Fruit fly (Drosophila melanogaster) whole organism: ENCODE measurements around the gene amrt.

ENCODE experiments used
- CG8478 ChIP-seq: fragments of >200 bp; optimal IDR thresholded peaks from 2 replicates; lab custom pipeline; 2018; ENCODE audit warnings: inconsistent platforms
- Dll ChIP-seq: fragments of >200 bp; optimal IDR thresholded peaks from 2 replicates; lab custom pipeline; 2017
- EcR ChIP-seq, 2 experiments: fragments of >200 bp; optimal IDR thresholded peaks; 2 replicates each; lab custom pipeline; 2017; ENCODE audit warnings: missing biosample characterization in 2 of 2, missing genetic modification characterization in 2 of 2, missing genetic modification reagents in 2 of 2
- pan ChIP-seq: fragments of >200 bp; optimal IDR thresholded peaks from 2 replicates; lab custom pipeline; 2017
- psq ChIP-seq: fragments of >200 bp; optimal IDR thresholded peaks from 2 replicates; lab custom pipeline; 2017
- usp ChIP-seq: fragments of >200 bp; optimal IDR thresholded peaks from 2 replicates; lab custom pipeline; 2017; ENCODE audit warnings: missing biosample characterization, missing genetic modification characterization, mixed read lengths

The amrt gene

dm6 chrX:13781739-13782502 lies at the start of gene amrt, which contains the start of gene CtsB:
Gene amrt, plus strand, starts transcription at chrX:13782459.
Gene CtsB, minus strand, starts transcription at chrX:13782170.
- TF ChIP-seq Dll (lab: Kevin White, UChicago): no peak
- TF ChIP-seq CG8478 (lab: Kevin White, UChicago): no peak
- no peak for TF ChIP-seq usp (GFP tag; lab: Kevin White, UChicago)
- no peak for TF ChIP-seq psq (lab: Kevin White, UChicago)
- TF ChIP-seq EcR (GFP tag; optimal IDR thresholded peaks at IDR 0.05; lab: Kevin White, UChicago): no peak
- TF ChIP-seq pan (lab: Kevin White, UChicago): no peak

DNA sequence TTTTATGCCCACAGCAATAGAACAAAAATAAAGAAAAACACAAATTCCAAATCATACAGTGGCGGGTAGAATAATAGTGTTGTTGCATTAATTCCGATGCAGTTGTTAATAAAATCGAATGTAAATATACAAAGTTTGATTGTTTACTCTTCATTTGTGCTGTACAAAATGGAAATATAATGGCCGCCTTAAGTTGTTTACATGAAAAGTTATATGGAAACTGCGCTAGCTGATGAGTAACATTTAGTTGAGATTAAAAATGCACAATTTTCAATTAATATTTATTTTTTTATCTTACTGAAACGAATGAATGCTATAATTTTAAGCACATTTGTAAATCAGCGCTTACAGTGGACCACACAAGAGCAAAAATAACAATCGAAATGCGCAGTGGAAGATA lies 47.4 kb upstream of the amrt start:
- TF ChIP-seq usp (GFP tag; lab: Kevin White, UChicago) (no peak), psq (lab: Kevin White, UChicago) (no peak), pan (lab: Kevin White, UChicago) (no peak), CG8478 (lab: Kevin White, UChicago) (no peak), Dll (lab: Kevin White, UChicago) (no peak), EcR (GFP tag; optimal IDR thresholded peaks at IDR 0.05; lab: Kevin White, UChicago) (no peak)

- no peak for TF ChIP-seq EcR (GFP tag; optimal IDR thresholded peaks at IDR 0.05; lab: Kevin White, UChicago)
- no peak for TF ChIP-seq usp (GFP tag; lab: Kevin White, UChicago)
- no peak for TF ChIP-seq CG8478 (lab: Kevin White, UChicago)
- TF ChIP-seq pan (lab: Kevin White, UChicago): no peak
- TF ChIP-seq Dll (lab: Kevin White, UChicago): no peak
- TF ChIP-seq psq (lab: Kevin White, UChicago): no peak
Measured at dm6 chrX:13735322-13736173, 46.7 kb upstream of the amrt start.

dm6 chrX:13736174-13736482 lies 46.1 kb upstream of the amrt start, which contains the start of gene g:
Gene g, minus strand, starts transcription at chrX:13736278.
- no peak for TF ChIP-seq psq (lab: Kevin White, UChicago)
- no peak for TF ChIP-seq pan (lab: Kevin White, UChicago)
- TF ChIP-seq CG8478 (lab: Kevin White, UChicago): no peak
- TF ChIP-seq EcR (GFP tag; optimal IDR thresholded peaks at IDR 0.05; lab: Kevin White, UChicago): no peak
- no peak for TF ChIP-seq usp (GFP tag; lab: Kevin White, UChicago)

DNA sequence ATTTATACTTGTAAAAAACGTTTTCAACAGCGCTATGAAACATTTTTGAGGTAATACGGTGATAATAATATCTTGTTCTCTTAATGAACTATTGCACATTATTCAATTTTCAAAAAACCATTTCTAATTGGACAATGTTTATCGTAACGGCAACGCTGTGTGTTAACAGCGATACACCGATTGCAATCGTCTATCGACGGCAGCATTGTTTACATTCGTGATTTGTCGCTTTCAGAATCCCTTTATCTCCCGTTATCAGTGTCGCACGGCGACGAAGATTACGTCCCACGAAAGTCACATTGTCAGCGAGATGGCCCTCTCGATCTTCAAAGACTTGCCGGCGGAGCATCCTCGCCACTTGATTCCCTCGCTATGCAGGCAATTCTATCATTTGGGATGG lies 44.3 kb upstream of the amrt start, which contains the start of gene CG11134:
Gene CG11134 (plus strand): TSS at position 4 of the 400 bp plus-strand sequence.
- no peak for TF ChIP-seq pan (lab: Kevin White, UChicago)
- TF ChIP-seq EcR (GFP tag; optimal IDR thresholded peaks at IDR 0.05; lab: Kevin White, UChicago): no peak
- TF ChIP-seq Dll (lab: Kevin White, UChicago): no peak
- no peak for TF ChIP-seq CG8478 (lab: Kevin White, UChicago)
- no peak for TF ChIP-seq psq (lab: Kevin White, UChicago)
- no peak for TF ChIP-seq usp (GFP tag; lab: Kevin White, UChicago)

DNA sequence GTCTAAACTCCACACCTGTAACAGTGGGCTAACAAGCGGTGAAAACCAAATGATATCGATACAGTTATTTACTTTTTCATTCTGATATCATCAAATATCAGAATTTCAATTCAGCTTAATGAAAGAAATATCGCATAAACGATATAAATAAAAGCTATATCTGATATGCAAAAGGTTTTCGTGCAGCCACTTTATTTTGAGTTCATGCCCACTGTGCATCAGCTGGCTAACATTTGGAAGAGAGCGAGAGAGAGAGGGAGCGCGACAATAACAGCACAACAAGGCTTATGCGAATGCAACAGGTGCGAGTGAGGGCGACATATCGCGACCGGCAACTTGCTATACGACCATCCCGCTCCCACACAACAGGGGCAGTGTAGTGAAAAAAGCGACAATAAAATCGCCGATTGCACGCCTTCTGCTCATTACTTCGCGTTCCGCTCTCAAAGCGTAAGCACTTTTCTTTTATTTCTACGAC lies 42.8 kb upstream of the amrt start, which contains the start of gene CG11151:
Gene CG11151 (plus strand): TSS at position 334 of the 478 bp plus-strand sequence.
- TF ChIP-seq psq (lab: Kevin White, UChicago) (no peak), CG8478 (lab: Kevin White, UChicago) (peak; percentile 92)

DNA sequence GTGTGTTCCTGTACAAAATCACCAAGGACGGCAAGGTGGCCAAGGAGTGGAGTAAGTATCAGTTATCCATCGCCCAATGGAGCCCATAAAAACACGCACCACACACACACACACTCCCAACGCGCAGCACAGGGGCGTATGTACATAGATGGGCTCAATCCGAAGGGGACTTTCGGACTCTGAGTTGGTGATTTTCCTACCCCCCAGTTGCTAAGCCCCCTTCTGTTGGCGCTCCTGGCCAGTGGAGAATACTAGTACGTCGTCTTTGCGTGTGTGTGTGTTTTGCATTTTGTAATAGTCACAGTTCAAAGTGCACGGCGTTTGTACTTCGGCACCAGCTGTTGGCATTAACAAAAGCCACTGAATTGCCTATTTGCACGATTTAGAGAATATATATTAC lies 42.2 kb upstream of the amrt start:
- TF ChIP-seq psq (lab: Kevin White, UChicago): no peak
- no peak for TF ChIP-seq CG8478 (lab: Kevin White, UChicago)
- TF ChIP-seq usp (GFP tag; lab: Kevin White, UChicago): no peak
- TF ChIP-seq EcR (GFP tag; optimal IDR thresholded peaks at IDR 0.05; lab: Kevin White, UChicago): no peak

DNA sequence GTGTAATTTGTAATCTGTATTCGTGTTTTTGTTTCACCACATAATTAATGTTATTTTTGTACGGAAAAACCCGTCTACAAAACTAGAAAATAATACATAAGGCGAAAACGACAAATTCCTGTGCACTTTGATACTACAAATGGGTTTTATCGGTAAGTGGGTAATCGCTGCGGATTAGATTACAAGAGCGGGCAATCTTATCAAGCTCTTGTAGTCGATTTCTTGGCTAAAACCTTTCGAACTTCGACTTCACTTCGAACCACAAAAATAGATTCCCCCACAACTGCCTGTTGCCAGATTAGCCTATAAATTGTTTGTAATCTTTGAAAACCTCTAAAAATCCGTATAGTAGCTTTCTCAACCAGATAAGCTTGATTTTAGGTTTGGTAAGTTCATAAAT lies 41.3 kb upstream of the amrt start:
- no peak for TF ChIP-seq EcR (GFP tag; optimal IDR thresholded peaks at IDR 0.05; lab: Kevin White, UChicago)
- no peak for TF ChIP-seq CG8478 (lab: Kevin White, UChicago)
- TF ChIP-seq psq (lab: Kevin White, UChicago): no peak
- no peak for TF ChIP-seq pan (lab: Kevin White, UChicago)
- TF ChIP-seq Dll (lab: Kevin White, UChicago): no peak
- no peak for TF ChIP-seq usp (GFP tag; lab: Kevin White, UChicago)

DNA sequence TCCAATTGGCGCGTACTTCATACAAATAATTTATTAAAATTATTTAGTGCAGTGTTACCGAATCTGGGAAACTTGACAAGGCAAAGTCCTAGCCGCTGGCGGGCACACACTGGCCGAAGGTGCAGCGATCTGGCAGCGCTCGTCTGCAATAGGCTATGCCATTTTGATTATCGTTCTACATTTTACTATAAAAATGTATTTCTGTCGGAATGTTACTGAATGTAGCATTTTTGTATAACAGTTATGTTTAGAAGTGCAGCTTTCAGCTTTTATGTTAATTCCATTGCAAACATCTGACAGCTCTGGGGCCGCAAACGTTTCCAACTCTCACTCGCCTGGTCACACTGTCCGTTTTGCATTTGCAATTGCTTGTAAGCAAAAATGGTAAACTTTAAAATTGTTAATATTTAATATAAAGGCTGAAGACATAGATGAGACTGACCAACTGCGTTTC lies 37.6 kb upstream of the amrt start, which contains the start of gene Grip91:
Gene Grip91 (minus strand): TSS at position 85 of the 454 bp plus-strand sequence.
- TF ChIP-seq usp (GFP tag; lab: Kevin White, UChicago): no peak
- TF ChIP-seq CG8478 (lab: Kevin White, UChicago): no peak
- TF ChIP-seq pan (lab: Kevin White, UChicago): no peak
- TF ChIP-seq psq (lab: Kevin White, UChicago): no peak
- TF ChIP-seq Dll (lab: Kevin White, UChicago): no peak
- no peak for TF ChIP-seq EcR (GFP tag; optimal IDR thresholded peaks at IDR 0.05; lab: Kevin White, UChicago)

dm6 chrX:13747052-13747451 lies 35.2 kb upstream of the amrt start:
- TF ChIP-seq pan (lab: Kevin White, UChicago) (no peak), EcR (GFP tag; optimal IDR thresholded peaks at IDR 0.05; lab: Kevin White, UChicago) (peak in 1 of 2 experiments; percentile 80)
